Worm (Caenorhabditis elegans) whole organism, late embryonic: ENCODE results near the gene clec-212.

Experiments used
- C08G9.2 ChIP-seq: sonication (generic microtip); optimal IDR thresholded peaks from 2 replicates; lab custom pipeline; 2016; ENCODE audit warnings: mild to moderate bottlenecking, missing genetic modification characterization, moderate library complexity, missing compliant biosample characterization
- K02D7.2 ChIP-seq: sonication (generic microtip); optimal IDR thresholded peaks from 2 replicates; lab custom pipeline; 2017; ENCODE audit warnings: mild to moderate bottlenecking, missing genetic modification characterization, missing compliant biosample characterization
- K09A11.1 ChIP-seq: sonication (generic microtip); optimal IDR thresholded peaks from 2 replicates; lab custom pipeline; 2017; ENCODE audit warnings: antibody characterized with exemption, mild to moderate bottlenecking, missing genetic modification characterization, missing compliant biosample characterization; ENCODE audit not compliant: insufficient read depth
- T23F11.4 ChIP-seq: fragments of 200-800 bp; sonication (Bioruptor generic); optimal IDR thresholded peaks from 2 replicates; lab custom pipeline; 2018; ENCODE audit warnings: mild to moderate bottlenecking, missing genetic modification characterization, missing compliant biosample characterization
- ahr-1 ChIP-seq: sonication (generic microtip); optimal IDR thresholded peaks from 2 replicates; lab custom pipeline; 2016; ENCODE audit warnings: missing genetic modification characterization, missing compliant biosample characterization
- ceh-19 ChIP-seq: fragments of 200-800 bp; sonication (Bioruptor generic); optimal IDR thresholded peaks from 2 replicates; lab custom pipeline; 2018; ENCODE audit warnings: mild to moderate bottlenecking, missing genetic modification characterization, missing compliant biosample characterization
- ceh-22 ChIP-seq: sonication (generic microtip); optimal IDR thresholded peaks from 2 replicates; lab custom pipeline; 2017; ENCODE audit warnings: missing biosample characterization, missing genetic modification characterization
- ceh-24 ChIP-seq: sonication (generic microtip); optimal IDR thresholded peaks from 2 replicates; lab custom pipeline; 2016; ENCODE audit warnings: mild to moderate bottlenecking, missing genetic modification characterization, missing compliant biosample characterization
- ceh-30 ChIP-seq: fragments of 150-350 bp; optimal IDR thresholded peaks from 2 replicates; lab custom pipeline; 2014; ENCODE audit warnings: missing biosample characterization, missing genetic modification characterization
- ceh-31 ChIP-seq: sonication (generic microtip); optimal IDR thresholded peaks from 2 replicates; lab custom pipeline; 2016; ENCODE audit warnings: missing genetic modification characterization, missing compliant biosample characterization
- ceh-34 ChIP-seq: sonication (generic microtip); optimal IDR thresholded peaks from 2 replicates; lab custom pipeline; 2016; ENCODE audit warnings: mild to moderate bottlenecking, missing genetic modification characterization, missing compliant biosample characterization
- ceh-48 ChIP-seq: sonication (generic microtip); optimal IDR thresholded peaks from 2 replicates; lab custom pipeline; 2016; ENCODE audit warnings: missing genetic modification characterization, inconsistent platforms, missing compliant biosample characterization
- ceh-6 ChIP-seq: fragments of 200-800 bp; sonication (Bioruptor generic); optimal IDR thresholded peaks from 2 replicates; lab custom pipeline; 2018; ENCODE audit warnings: mild to moderate bottlenecking, missing genetic modification characterization, missing compliant biosample characterization
- che-1 ChIP-seq: sonication (generic microtip); optimal IDR thresholded peaks from 2 replicates; lab custom pipeline; 2016; ENCODE audit warnings: mild to moderate bottlenecking, missing genetic modification characterization, missing compliant biosample characterization
- dmd-4 ChIP-seq: sonication (generic microtip); optimal IDR thresholded peaks from 2 replicates; lab custom pipeline; 2016; ENCODE audit warnings: borderline replicate concordance, missing genetic modification characterization, missing compliant biosample characterization
- dve-1 ChIP-seq: sonication (generic microtip); optimal IDR thresholded peaks from 2 replicates; lab custom pipeline; 2017; ENCODE audit warnings: antibody characterized with exemption, mild to moderate bottlenecking, missing genetic modification characterization, missing compliant biosample characterization
- hlh-15 ChIP-seq: sonication (generic microtip); optimal IDR thresholded peaks from 2 replicates; lab custom pipeline; 2016; ENCODE audit warnings: missing genetic modification characterization, missing compliant biosample characterization
- hlh-8 ChIP-seq: sonication (generic microtip); optimal IDR thresholded peaks from 2 replicates; lab custom pipeline; 2016; ENCODE audit warnings: missing genotype, missing genetic modification characterization, missing compliant biosample characterization
- lim-6 ChIP-seq: sonication (generic microtip); optimal IDR thresholded peaks from 2 replicates; lab custom pipeline; 2016; ENCODE audit warnings: missing genetic modification characterization, missing compliant biosample characterization
- mec-3 ChIP-seq: sonication (generic microtip); optimal IDR thresholded peaks from 2 replicates; lab custom pipeline; 2016; ENCODE audit warnings: borderline replicate concordance, missing genetic modification characterization, missing compliant biosample characterization
- nfya-1 ChIP-seq: sonication (generic microtip); optimal IDR thresholded peaks from 2 replicates; lab custom pipeline; 2017; ENCODE audit warnings: missing genetic modification characterization, mild to moderate bottlenecking, missing compliant biosample characterization, antibody characterized with exemption, moderate library complexity
- odd-2 ChIP-seq: sonication (generic microtip); optimal IDR thresholded peaks from 2 replicates; lab custom pipeline; 2017; ENCODE audit warnings: antibody characterized with exemption, mild to moderate bottlenecking, missing genetic modification characterization, missing compliant biosample characterization
- pag-3 ChIP-seq: sonication (generic microtip); optimal IDR thresholded peaks from 2 replicates; lab custom pipeline; 2016; ENCODE audit warnings: missing compliant biosample characterization, missing genetic modification characterization, borderline replicate concordance
- pha-4 ChIP-seq: fragments of 150-350 bp; optimal IDR thresholded peaks from 2 replicates; lab custom pipeline; 2018; ENCODE audit warnings: missing biosample characterization, missing genetic modification reagents, missing genetic modification characterization
- sox-2 ChIP-seq: fragments of 200-800 bp; sonication (Bioruptor generic); IDR thresholded peaks from 2 replicates; pipeline ENCODE4 v1.3.6; 2022; ENCODE audit warnings: missing genetic modification reagents, missing genetic modification characterization, missing compliant biosample characterization
- syd-9 ChIP-seq: sonication (generic microtip); optimal IDR thresholded peaks from 2 replicates; lab custom pipeline; 2016; ENCODE audit warnings: mild to moderate bottlenecking, missing genetic modification characterization, moderate library complexity, missing compliant biosample characterization
- tbx-2 ChIP-seq: sonication (generic microtip); optimal IDR thresholded peaks from 2 replicates; lab custom pipeline; 2016; ENCODE audit warnings: missing genetic modification characterization, missing compliant biosample characterization
- unc-3 ChIP-seq, 2 experiments: fragments of 200-800 bp in 1 of 2; sonication (Bioruptor generic) in 1 of 2; sonication (generic microtip) in 1 of 2; conservative IDR thresholded peaks in 1 of 2; optimal IDR thresholded peaks in 1 of 2; 2 replicates each; pipeline versions ENCODE4 v1.3.6 to Lab custom; 2016 to 2022; ENCODE audit warnings: missing compliant biosample characterization in 2 of 2, missing genetic modification characterization in 2 of 2, missing genetic modification reagents in 1 of 2
- unc-42 ChIP-seq: sonication (generic microtip); optimal IDR thresholded peaks from 2 replicates; lab custom pipeline; 2016; ENCODE audit warnings: missing genotype, missing genetic modification characterization, missing compliant biosample characterization
- zip-5 ChIP-seq: sonication (generic microtip); optimal IDR thresholded peaks from 2 replicates; lab custom pipeline; 2016; ENCODE audit warnings: missing genetic modification characterization, missing compliant biosample characterization

clec-212 gene

DNA sequence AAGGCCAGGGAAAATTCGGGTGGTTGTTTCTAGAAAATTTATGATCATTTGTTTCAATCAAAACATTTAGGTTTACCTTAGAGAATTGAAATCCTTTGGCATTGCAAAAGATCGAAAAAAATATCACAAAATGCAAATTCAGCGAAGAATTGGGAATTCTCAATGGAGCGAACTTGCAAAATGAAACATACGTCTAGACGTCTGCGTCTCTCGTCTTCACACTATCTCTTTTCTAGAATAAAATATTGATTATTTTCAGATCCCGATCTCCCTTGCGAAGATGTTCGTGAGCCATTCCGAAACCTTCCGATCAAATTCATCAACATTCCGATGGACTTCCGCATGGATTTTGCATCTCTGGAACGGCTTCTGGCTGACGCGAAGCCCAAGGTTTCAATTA lies 10.2 kb upstream of the clec-212 start, which contains the start of gene ets-6:
Gene ets-6, minus strand, starts transcription at position 169 of the 400 bp plus-strand sequence.
- TF ChIP-seq ceh-19 (GFP tag; lab: Kevin White, UChicago) = no peak
- TF ChIP-seq ceh-48 (tag; lab: Kevin White, UChicago) = peak; percentile 85

DNA sequence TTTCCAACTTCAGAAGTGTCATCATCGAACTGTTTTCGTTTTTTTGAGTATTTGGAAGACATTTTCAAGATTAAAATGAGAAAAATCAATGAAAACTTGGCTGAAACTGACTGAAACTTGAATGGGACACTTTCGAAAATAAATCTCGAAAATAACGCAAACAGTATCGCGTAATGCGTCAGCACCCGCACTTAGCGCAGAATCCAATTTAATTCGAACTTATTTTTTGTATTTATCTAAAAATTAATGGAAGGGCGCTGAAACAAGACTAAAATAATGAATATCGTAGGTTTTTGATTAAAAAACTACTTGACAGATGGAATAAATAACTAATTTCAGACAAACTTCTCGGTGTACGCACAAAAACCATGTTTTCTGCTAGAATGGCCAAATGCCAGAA lies 5.4 kb upstream of the clec-212 start, which contains the start of the genes snu-66 and ints-9:
Gene snu-66, minus strand, starts transcription at position 108 of the 400 bp plus-strand sequence.
Gene ints-9, plus strand, starts transcription at position 240 of the 400 bp plus-strand sequence.
- peak; percentile 66 for TF ChIP-seq unc-42 (tag; lab: Kevin White, UChicago)
- TF ChIP-seq ahr-1 (tag; lab: Kevin White, UChicago) = no peak

DNA sequence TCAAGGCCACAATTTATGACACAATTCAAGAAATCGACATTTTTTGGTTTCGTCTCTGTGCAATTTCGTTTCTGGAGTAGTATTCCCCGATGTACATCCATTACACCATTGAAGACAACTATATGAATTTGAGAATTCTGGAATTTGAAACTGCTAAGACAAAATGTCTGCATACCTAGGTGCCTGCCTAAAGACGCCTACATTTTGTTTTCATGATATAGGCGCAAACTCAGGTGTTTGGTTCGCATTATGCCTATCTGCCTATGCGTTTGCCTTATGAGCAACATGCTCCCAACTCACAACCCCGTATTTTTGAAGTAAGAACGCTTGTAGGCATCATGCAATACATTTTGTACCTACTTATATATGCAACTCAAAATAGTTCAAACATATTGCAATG lies 765 bp upstream of the clec-212 start, which contains the start of gene F19F10.14:
Gene F19F10.14, minus strand, starts transcription at position 101 of the 400 bp plus-strand sequence.
- TF ChIP-seq ceh-24 (tag; lab: Kevin White, UChicago) (no peak), syd-9 (tag; lab: Kevin White, UChicago) (no peak)

DNA sequence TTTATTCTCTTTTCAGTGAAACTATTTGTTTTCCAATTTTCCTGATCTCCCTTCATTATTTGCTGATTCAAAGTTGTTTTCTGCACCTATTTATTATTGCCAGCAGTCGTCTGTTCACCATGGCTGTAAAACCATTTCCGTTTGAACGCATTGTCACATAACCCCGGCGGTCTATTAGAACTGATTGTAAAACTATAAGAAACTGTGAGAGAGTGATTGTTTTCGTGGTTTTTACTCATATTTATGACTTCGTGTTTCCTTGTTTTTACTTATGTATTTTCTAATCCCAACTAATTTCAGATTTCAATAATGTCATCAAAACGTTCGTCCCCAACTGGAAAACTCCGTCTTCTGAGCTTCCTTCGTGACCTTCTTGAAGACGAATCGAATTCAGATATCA lies 7.2 kb downstream of the clec-212 start, which contains the start of gene F19F10.1:
Gene F19F10.1, plus strand, starts transcription at position 301 of the 400 bp plus-strand sequence.
- TF ChIP-seq ceh-30 (no peak), tbx-2 (no peak), ceh-22 (tag; lab: Kevin White, UChicago) (no peak), dmd-4 (no peak), pag-3 (tag; lab: Kevin White, UChicago) (no peak), unc-3 (GFP tag; conservative IDR thresholded peaks at IDR 0.05; lab: Robert Waterston, UW) (no peak), unc-3 (tag; optimal IDR thresholded peaks at IDR 0.05; lab: Kevin White, UChicago) (no peak)

- TF ChIP-seq odd-2 (no peak), T23F11.4 (no peak), ceh-22 (tag; lab: Kevin White, UChicago) (no peak), ceh-6 (GFP tag; lab: Kevin White, UChicago) (no peak), lim-6 (tag; lab: Kevin White, UChicago) (no peak), ceh-24 (tag; lab: Kevin White, UChicago) (no peak), C08G9.2 (tag; lab: Kevin White, UChicago) (no peak), ceh-34 (tag; lab: Kevin White, UChicago) (no peak), K02D7.2 (tag; lab: Kevin White, UChicago) (no peak)
These were observed 11.5 kb downstream of the clec-212 start, which contains the start of gene ets-7 for ce11 chrV:7558693-7559092. Gene ets-7, minus strand, starts transcription at chrV:7558793.

ce11 chrV:7555875-7556274 lies 14.3 kb downstream of the clec-212 start:
- no peak for TF ChIP-seq mec-3 (tag; lab: Kevin White, UChicago)
- TF ChIP-seq nfya-1 = no peak
- TF ChIP-seq K09A11.1 (tag; lab: Kevin White, UChicago) = no peak
- no peak for TF ChIP-seq zip-5 (tag; lab: Kevin White, UChicago)
- TF ChIP-seq dve-1 (tag; lab: Kevin White, UChicago) = no peak
- TF ChIP-seq ceh-31 = no peak
- no peak for TF ChIP-seq che-1 (tag; lab: Kevin White, UChicago)
- TF ChIP-seq ceh-30 = no peak
- TF ChIP-seq hlh-15 = no peak

ce11 chrV:7553873-7554362 lies 16.3 kb downstream of the clec-212 start, which contains the start of gene ttr-10:
Gene ttr-10, minus strand, starts transcription at chrV:7553923.
- no peak for TF ChIP-seq ceh-31
- TF ChIP-seq hlh-8 (tag; lab: Kevin White, UChicago) = no peak
- TF ChIP-seq pha-4 = no peak
- no peak for TF ChIP-seq ceh-22 (tag; lab: Kevin White, UChicago)
- TF ChIP-seq sox-2 (GFP tag; lab: Robert Waterston, UW) = no peak
- TF ChIP-seq ceh-48 (tag; lab: Kevin White, UChicago) = no peak
